Worm (Caenorhabditis elegans) whole organism, L3 larva: ENCODE measurements around the gene srj-57.

Experiments
- ama-1 ChIP-seq: fragments of 150-350 bp; optimal IDR thresholded peaks from 2 replicates; lab custom pipeline; 2018
- ceh-16 ChIP-seq: sonication (generic microtip); optimal IDR thresholded peaks from 2 replicates; lab custom pipeline; 2017; ENCODE audit warnings: missing biosample characterization, missing genetic modification characterization
- ceh-82 ChIP-seq: fragments of 150-350 bp; optimal IDR thresholded peaks from 2 replicates; lab custom pipeline; 2014; ENCODE audit warnings: missing biosample characterization, missing genetic modification characterization
- elt-1 ChIP-seq: fragments of 150-350 bp; optimal IDR thresholded peaks from 2 replicates; lab custom pipeline; 2014; ENCODE audit warnings: missing biosample characterization, missing genetic modification characterization
- fkh-10 ChIP-seq: sonication (generic microtip); optimal IDR thresholded peaks from 2 replicates; lab custom pipeline; 2017; ENCODE audit warnings: missing biosample characterization, missing genetic modification reagents, missing genetic modification characterization
- jun-1 ChIP-seq: fragments of 150-350 bp; optimal IDR thresholded peaks from 2 replicates; lab custom pipeline; 2014; ENCODE audit warnings: missing biosample characterization, missing genetic modification reagents, missing genetic modification characterization
- nfya-1 ChIP-seq: sonication (generic microtip); optimal IDR thresholded peaks from 2 replicates; lab custom pipeline; 2017; ENCODE audit warnings: missing genetic modification characterization, mild to moderate bottlenecking, missing compliant biosample characterization, antibody characterized with exemption, moderate library complexity; ENCODE audit not compliant: insufficient read depth
- nhr-237 ChIP-seq: fragments of 150-350 bp; optimal IDR thresholded peaks from 2 replicates; lab custom pipeline; 2014; ENCODE audit warnings: missing biosample characterization, missing genetic modification characterization
- nhr-28 ChIP-seq: fragments of 150-350 bp; optimal IDR thresholded peaks from 2 replicates; lab custom pipeline; 2014; ENCODE audit warnings: missing biosample characterization, missing genetic modification characterization
- nhr-67 ChIP-seq: fragments of 150-350 bp; optimal IDR thresholded peaks from 2 replicates; lab custom pipeline; 2014; ENCODE audit warnings: missing biosample characterization, missing genetic modification characterization
- pqm-1 ChIP-seq: fragments of 150-350 bp; optimal IDR thresholded peaks from 2 replicates; lab custom pipeline; 2017; ENCODE audit warnings: missing biosample characterization, missing genetic modification characterization, inconsistent platforms
- sea-2 ChIP-seq: fragments of 150-350 bp; sonication (generic microtip); optimal IDR thresholded peaks from 4 replicates; lab custom pipeline; 2014; ENCODE audit warnings: missing biosample characterization, missing genetic modification reagents, missing genetic modification characterization
- tbx-2 ChIP-seq: sonication (generic microtip); optimal IDR thresholded peaks from 2 replicates; lab custom pipeline; 2016; ENCODE audit warnings: mild to moderate bottlenecking, missing genetic modification characterization, missing compliant biosample characterization
- zag-1 ChIP-seq: fragments of 150-350 bp; optimal IDR thresholded peaks from 2 replicates; lab custom pipeline; 2014; ENCODE audit warnings: missing biosample characterization, missing genetic modification characterization

ce11 chrV:2830817-2831216 is 24.6 kb downstream of the srj-57 start, which contains the start of gene srw-2:
- TF ChIP-seq ceh-16 (tag; lab: Kevin White, UChicago) (no peak), jun-1 (no peak), sea-2 (GFP tag; lab: Kevin White, UChicago) (no peak), pqm-1 (tag; lab: Kevin White, UChicago) (no peak), zag-1 (no peak), nhr-237 (tag; lab: Kevin White, UChicago) (no peak), nhr-28 (tag; lab: Kevin White, UChicago) (no peak), ama-1 (lab: Kevin White, UChicago) (no peak), fkh-10 (no peak), tbx-2 (tag; lab: Kevin White, UChicago) (no peak), nhr-67 (tag; lab: Kevin White, UChicago) (no peak), nfya-1 (no peak), ceh-82 (tag; lab: Kevin White, UChicago) (no peak), elt-1 (tag; lab: Kevin White, UChicago) (no peak)
